Worm (Caenorhabditis elegans) whole organism, young adult: Measurements from ENCODE around the gene tbc-20.

Source experiments
- F37B4.10 ChIP-seq: fragments of 200-800 bp; sonication (Bioruptor generic); IDR thresholded peaks from 2 replicates; pipeline ENCODE4 v1.3.6; 2022; ENCODE audit warnings: missing genetic modification characterization, missing compliant biosample characterization
- F39B2.1 ChIP-seq: fragments of 200-800 bp; sonication (Bioruptor generic); IDR thresholded peaks from 2 replicates; pipeline ENCODE4 v1.3.6; 2022; ENCODE audit warnings: missing genetic modification reagents, missing genetic modification characterization, missing compliant biosample characterization
- T07F8.4 ChIP-seq: sonication (generic microtip); optimal IDR thresholded peaks from 2 replicates; lab custom pipeline; 2016; ENCODE audit warnings: mild to moderate bottlenecking, missing genetic modification characterization, moderate library complexity, missing compliant biosample characterization
- Y56A3A.18 ChIP-seq: fragments of 200-800 bp; sonication (Bioruptor generic); IDR thresholded peaks from 2 replicates; pipeline ENCODE4 v1.3.6; 2022; ENCODE audit warnings: missing genetic modification reagents, missing genetic modification characterization, missing compliant biosample characterization
- ama-1 ChIP-seq, 3 experiments: fragments of 150-350 bp in 1 of 3; sonication (generic microtip) in 2 of 3; optimal IDR thresholded peaks; 2 replicates each; lab custom pipeline; 2014 to 2018; ENCODE audit warnings: missing biosample characterization in 2 of 3, missing genetic modification characterization in 2 of 3, missing genetic modification reagents in 2 of 3
- aptf-3 ChIP-seq: fragments of 200-800 bp; sonication (Bioruptor generic); IDR thresholded peaks from 2 replicates; pipeline ENCODE4 v1.3.6; 2022; ENCODE audit warnings: missing genetic modification characterization, missing compliant biosample characterization
- athp-1 ChIP-seq: sonication (generic microtip); optimal IDR thresholded peaks from 2 replicates; lab custom pipeline; 2017; ENCODE audit warnings: mild to moderate bottlenecking, missing genetic modification characterization, missing compliant biosample characterization
- egl-44 ChIP-seq: fragments of 200-800 bp; sonication (Bioruptor generic); IDR thresholded peaks from 2 replicates; pipeline ENCODE4 v1.3.6; 2022; ENCODE audit warnings: missing genetic modification reagents, missing genetic modification characterization, missing compliant biosample characterization
- ekl-4 ChIP-seq: fragments of 200-800 bp; sonication (Bioruptor generic); IDR thresholded peaks from 2 replicates; pipeline ENCODE4 v1.3.6; 2022; ENCODE audit warnings: missing genetic modification reagents, missing genetic modification characterization, missing compliant biosample characterization
- lag-1 ChIP-seq: fragments of 200-800 bp; sonication (Bioruptor generic); IDR thresholded peaks from 2 replicates; pipeline ENCODE4 v1.3.6; 2022; ENCODE audit warnings: missing genetic modification reagents, missing genetic modification characterization, missing compliant biosample characterization
- pha-4 ChIP-seq: fragments of 150-350 bp; sonication (generic microtip); optimal IDR thresholded peaks from 2 replicates; lab custom pipeline; 2014; ENCODE audit warnings: missing biosample characterization, missing genetic modification reagents, missing genetic modification characterization
- tbp1 ChIP-seq: fragments of 200-800 bp; sonication (Bioruptor generic); optimal IDR thresholded peaks from 2 replicates; lab custom pipeline; 2018; ENCODE audit warnings: mild to moderate bottlenecking, missing genetic modification characterization, missing compliant biosample characterization

ce11 chrII:14811472-14811871, 13.2 kb downstream of the tbc-20 start:
- TF ChIP-seq F39B2.1 (GFP tag; lab: Robert Waterston, UW) (no peak), ekl-4 (GFP tag; lab: Robert Waterston, UW) (no peak), egl-44 (GFP tag; lab: Robert Waterston, UW) (no peak), pha-4 (tag; lab: Kevin White, UChicago) (no peak), athp-1 (tag; lab: Kevin White, UChicago) (no peak), aptf-3 (GFP tag; lab: Robert Waterston, UW) (no peak), T07F8.4 (tag; lab: Kevin White, UChicago) (no peak), Y56A3A.18 (no peak), F37B4.10 (GFP tag; lab: Robert Waterston, UW) (no peak), ama-1 (optimal IDR thresholded peaks at IDR 0.05; lab: Kevin White, UChicago) (no peak), ama-1 (GFP tag; optimal IDR thresholded peaks at IDR 0.05; lab: Kevin White, UChicago) (no peak), lag-1 (no peak), tbp1 (GFP tag; lab: Kevin White, UChicago) (no peak)
